Fruit fly (Drosophila melanogaster) ovary, adult (tissue): Measurements from ENCODE around the gene slow.

Experiments
- CG17801 ChIP-seq: fragments of 200-800 bp; optimal IDR thresholded peaks from 2 replicates; lab custom pipeline; 2019; ENCODE audit warnings: missing biosample characterization, mild to moderate bottlenecking, missing genetic modification characterization, moderate library complexity; ENCODE audit not compliant: partially characterized antibody

The slow gene

DNA sequence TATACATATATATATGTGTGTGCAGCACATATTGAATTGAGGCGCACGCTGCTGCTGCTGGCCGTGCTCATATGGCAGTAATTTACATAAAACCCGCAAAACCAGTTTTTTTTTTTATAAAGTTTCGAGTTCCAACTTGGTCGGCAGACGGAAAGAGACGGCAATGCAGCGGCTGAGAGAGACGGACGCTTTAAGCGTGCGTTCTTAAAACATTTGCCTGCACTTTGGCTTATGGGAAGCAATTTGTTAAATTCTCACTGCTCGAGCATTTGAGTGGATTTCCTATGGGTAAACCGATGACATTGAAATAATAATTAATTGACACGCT, 23.9 kb upstream of the slow start:
- no peak for TF ChIP-seq CG17801 (GFP tag; lab: Kevin White, UChicago)

DNA sequence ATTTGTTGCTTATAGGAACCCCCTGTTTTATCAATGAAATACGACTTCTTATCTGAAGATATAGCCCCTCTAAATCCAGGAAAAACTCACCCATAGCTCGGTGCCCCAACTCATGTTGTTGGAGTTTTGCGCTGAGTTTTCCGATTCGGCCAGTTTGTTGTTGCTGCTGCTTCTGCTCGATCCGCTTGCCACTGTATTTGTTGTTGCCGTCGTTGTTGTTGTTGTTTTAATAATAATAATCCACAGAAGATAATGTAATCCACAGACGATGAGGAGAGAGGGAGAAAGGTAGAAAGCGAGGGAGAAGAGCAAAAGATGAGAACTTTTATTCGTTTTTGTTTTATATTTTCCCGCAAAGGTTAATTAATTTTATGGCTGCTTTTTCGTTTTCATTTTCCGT, 21.3 kb upstream of the slow start:
- TF ChIP-seq CG17801 (GFP tag; lab: Kevin White, UChicago) = no peak

DNA sequence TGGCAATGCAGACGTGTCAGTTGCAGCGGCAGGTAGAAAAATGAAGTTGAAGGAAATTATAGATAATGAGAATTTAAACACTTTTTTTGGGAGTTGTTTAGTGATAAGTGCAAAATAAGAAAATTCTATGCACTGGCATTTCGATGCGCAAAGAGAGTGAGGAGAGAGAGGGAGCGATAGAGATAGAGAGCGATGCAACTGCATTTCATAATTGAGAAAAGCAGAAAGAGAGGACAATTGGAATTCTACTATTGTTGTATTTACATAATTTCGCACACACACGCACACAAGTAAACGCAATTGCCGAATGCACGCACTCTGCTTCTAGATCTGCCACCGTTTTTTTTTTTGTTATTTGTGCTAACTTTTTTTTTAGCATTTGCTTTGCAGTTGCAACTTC, 20.8 kb upstream of the slow start:
- no peak for TF ChIP-seq CG17801 (GFP tag; lab: Kevin White, UChicago)

DNA sequence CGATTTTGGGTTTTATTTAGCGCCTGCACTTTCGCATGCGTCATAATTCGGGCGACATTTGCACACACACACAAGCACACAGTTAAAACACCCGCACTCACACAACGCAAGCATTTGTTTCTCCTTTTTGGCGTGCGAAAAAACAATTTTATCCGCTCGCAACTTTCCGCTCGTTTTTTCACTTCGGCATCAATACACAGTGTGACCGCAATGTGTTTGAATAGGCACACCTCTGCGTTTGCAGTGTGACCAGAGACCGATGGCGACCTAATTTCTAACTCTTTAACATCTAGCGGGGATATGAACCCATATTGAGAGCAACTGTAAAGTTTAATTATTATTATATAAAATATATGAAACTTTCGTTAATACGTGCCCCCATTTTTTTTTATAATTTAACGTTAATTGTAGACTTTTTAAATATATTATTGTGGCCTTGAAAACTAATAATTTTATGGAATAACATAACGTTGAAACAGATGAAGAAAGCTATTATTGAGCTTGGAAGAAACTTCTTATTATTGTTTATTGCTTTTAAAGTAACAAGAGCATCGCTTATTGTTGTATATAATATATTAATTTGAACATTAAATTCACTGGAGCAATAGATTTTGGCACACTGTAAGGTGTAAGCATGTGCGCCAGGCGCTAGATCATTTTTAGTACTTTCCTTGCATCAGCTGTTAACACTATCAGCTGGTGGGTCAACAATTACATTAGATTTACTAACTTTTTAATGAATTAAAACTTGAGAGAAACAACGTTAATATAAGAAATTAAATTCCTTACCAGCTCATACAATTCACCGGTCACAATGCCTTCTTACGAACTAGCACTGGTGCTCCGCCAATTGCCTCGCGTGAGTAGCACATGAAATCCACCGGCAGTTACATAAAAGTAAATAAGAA, 20.1 kb upstream of the slow start, which contains the start of the genes Cip4 and mRpS6:
TSS of gene Cip4 (minus strand) at position 216 of the 908 bp plus-strand sequence.
TSS of gene mRpS6 (plus strand) at position 664 of the 908 bp plus-strand sequence.
- no peak for TF ChIP-seq CG17801 (GFP tag; lab: Kevin White, UChicago)

dm6 chr3L:4365197-4365596, 19.0 kb upstream of the slow start, which contains the start of gene CG33514:
CG33514 (plus strand) TSS chr3L:4365434.
- TF ChIP-seq CG17801 (GFP tag; lab: Kevin White, UChicago) = no peak

dm6 chr3L:4367339-4367738, 16.9 kb upstream of the slow start, which contains the start of gene CG11342:
CG11342 (minus strand) TSS chr3L:4367458.
- no peak for TF ChIP-seq CG17801 (GFP tag; lab: Kevin White, UChicago)

- no peak for TF ChIP-seq CG17801 (GFP tag; lab: Kevin White, UChicago)
These were observed 12.3 kb upstream of the slow start for dm6 chr3L:4371978-4372377.

DNA sequence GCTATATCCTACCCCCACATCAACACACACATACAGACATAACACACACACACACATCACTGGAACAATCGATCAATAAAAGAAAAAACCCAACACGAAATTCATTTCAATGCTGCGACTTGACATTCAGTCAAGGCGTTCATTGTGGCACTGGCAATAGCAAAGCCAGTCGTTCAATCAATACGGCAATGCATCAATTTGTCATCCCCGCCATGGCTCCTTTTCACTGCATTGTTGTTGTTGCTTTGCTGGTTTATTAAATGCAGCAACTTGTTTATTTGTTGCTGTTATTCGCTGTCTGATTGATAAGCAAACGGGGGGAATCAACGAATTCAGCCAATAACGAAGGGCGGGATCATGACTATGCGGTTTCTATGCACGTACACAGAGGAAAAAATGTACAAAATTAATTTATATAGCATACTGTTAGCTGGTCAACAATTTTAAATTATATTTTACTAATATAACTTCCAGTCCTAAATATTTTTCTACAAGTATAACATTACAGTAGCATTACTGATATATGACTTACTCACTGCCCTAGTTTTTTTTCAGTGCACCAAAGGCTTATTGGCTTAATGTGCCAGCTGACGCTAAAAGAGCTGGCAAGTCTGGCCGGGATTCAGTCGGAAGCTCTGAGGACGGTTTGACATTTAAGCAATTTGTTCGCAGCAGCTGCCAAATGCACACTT, 8.4 kb upstream of the slow start:
- TF ChIP-seq CG17801 (GFP tag; lab: Kevin White, UChicago) = no peak

DNA sequence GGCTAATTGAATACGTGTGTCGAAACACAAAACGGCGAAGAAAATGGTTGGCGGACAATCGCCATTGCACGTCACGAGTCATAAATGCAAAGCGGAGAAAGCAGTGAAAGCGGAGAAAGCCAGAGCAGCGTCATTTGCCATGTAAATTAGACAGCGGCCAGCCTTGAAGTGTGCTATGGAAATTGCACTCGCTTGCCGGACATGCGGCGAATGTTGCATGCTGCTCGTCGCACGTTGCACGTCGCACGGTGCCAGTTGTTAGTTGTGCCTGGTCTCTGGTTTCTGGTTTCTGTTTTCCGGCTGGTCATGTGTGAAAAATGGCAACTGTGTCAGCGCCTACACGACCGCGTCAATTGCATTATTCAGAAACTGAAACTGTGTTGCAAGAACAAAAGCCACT, 6.7 kb upstream of the slow start:
- TF ChIP-seq CG17801 (GFP tag; lab: Kevin White, UChicago) = no peak

dm6 chr3L:4378895-4379294, 5.3 kb upstream of the slow start:
- no peak for TF ChIP-seq CG17801 (GFP tag; lab: Kevin White, UChicago)

dm6 chr3L:4380231-4380645, 4.0 kb upstream of the slow start, which contains the start of gene DopEcR:
DopEcR (minus strand) TSS chr3L:4380387.
- no peak for TF ChIP-seq CG17801 (GFP tag; lab: Kevin White, UChicago)

DNA sequence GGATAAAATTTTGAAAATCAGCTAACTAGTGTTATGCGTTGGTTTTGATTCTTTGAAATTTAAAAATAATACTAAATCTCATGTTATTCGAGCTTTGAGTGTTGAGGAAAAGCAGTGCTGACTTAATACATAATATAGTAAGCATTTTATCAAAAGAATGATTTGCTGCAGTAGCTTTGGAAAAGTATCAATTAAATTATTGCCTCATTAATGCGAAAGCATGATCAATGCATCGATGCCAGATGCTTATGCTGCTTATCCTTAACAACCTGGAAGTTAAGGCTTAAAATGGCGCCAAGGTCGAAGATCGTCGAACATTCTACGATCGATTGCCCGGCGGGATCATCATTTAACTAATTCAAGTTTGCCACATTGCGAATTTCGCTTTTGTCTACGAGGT, 2.7 kb upstream of the slow start, which contains the start of gene CG32240:
TSS of gene CG32240 (minus strand) at position 101 of the 400 bp plus-strand sequence.
- no peak for TF ChIP-seq CG17801 (GFP tag; lab: Kevin White, UChicago)

DNA sequence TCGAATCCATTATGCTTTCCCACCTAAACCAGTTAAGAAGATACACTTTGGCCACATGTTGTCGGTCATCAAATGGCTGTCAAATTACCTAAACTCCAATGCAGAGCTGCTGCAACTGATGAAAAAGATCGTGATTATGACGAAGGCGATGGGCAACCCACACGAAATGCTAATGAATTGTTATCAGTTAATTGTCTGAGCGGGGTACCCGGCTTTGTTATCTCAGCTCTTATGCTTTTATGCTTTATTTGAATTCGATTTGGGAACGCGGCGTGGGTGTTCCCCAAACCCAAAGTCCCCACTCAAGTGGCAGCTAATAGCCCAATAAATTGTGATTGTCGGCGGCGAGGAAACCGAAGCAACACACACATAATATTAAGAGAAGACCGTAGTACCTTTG, 1.7 kb upstream of the slow start:
- TF ChIP-seq CG17801 (GFP tag; lab: Kevin White, UChicago) = no peak

- no peak for TF ChIP-seq CG17801 (GFP tag; lab: Kevin White, UChicago)
These were observed 1.1 kb upstream of the slow start for dm6 chr3L:4383104-4383503.

DNA sequence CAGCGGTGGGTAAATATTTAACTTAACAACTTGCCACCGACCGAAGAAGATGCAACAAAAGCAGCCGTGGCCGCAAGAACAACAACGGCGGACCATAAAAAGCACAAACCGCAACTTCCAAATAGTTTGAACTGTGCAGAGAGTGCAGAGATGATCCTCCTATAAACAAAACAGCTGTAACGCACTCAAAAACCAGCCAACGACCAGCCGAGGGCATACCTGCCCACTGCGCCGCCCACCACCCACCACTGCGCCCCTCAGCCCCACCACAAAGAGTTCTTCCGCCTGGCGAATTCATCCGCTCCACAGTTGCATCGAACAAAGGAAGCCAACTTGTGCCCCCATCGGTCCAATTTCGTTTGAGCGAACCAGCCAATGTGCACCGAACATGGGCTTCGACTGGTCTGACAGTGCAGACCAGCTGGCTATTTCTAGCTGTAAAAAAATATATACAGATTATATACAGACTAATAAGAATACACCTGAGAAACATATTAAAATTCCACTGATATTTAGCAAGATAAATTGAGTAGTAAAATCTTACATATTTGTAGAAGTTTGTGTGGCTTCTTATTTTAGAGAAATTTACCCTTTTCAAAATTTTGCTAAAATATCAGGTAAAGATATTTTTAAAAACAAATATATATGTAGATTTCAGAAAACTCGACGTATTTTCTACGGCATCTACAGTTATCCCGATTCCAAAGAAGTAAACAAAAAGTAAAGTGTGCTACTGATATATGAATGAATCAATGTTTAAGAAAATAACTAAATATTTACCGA, 508 bp upstream of the slow start:
- no peak for TF ChIP-seq CG17801 (GFP tag; lab: Kevin White, UChicago)
